Fruit fly (Drosophila melanogaster): Measurements from ENCODE around the gene Septin4.
A peak's percentile ranks its signal among the peaks of the same experiment; 100 is the strongest.

Gene Septin4

dm6 chrX:16670691-16671481 lies 24.1 kb downstream of the Septin4 start (continued):
- TF ChIP-seq btn (GFP tag; optimal IDR thresholded peaks at IDR 0.05): no peak
- TF ChIP-seq CG11093 (GFP tag; IDR thresholded peaks at IDR 0.05): no peak
- no peak for TF ChIP-seq sqz (GFP tag; optimal IDR thresholded peaks at IDR 0.05)
- no peak for TF ChIP-seq C15 (GFP tag; IDR thresholded peaks at IDR 0.05)
- TF ChIP-seq CG18011 (GFP tag; optimal IDR thresholded peaks at IDR 0.05): no peak
- TF ChIP-seq cato (GFP tag; optimal IDR thresholded peaks at IDR 0.05; ENCODE audit: borderline replicate concordance): no peak
- no peak for TF ChIP-seq bcd (GFP tag; optimal IDR thresholded peaks at IDR 0.05)
- TF ChIP-seq CG17612 (GFP tag; IDR thresholded peaks at IDR 0.05): no peak
- no peak for TF ChIP-seq CG15073 (GFP tag; optimal IDR thresholded peaks at IDR 0.05)
- TF ChIP-seq NfI (GFP tag; optimal IDR thresholded peaks at IDR 0.05): no peak
- no peak for TF ChIP-seq CG13894 (tag; optimal IDR thresholded peaks at IDR 0.05)
- peak; percentile 10 for TF ChIP-seq Hand (GFP tag; optimal IDR thresholded peaks at IDR 0.05)
- no peak for TF ChIP-seq CG8944 (GFP tag; optimal IDR thresholded peaks at IDR 0.05)
- TF ChIP-seq Awh (GFP tag; IDR thresholded peaks at IDR 0.05): no peak
- TF ChIP-seq nom (GFP tag; optimal IDR thresholded peaks at IDR 0.05): no peak
- peak; percentile 3 for TF ChIP-seq CG2712 (tag; optimal IDR thresholded peaks at IDR 0.05)
- TF ChIP-seq tna (GFP tag; IDR thresholded peaks at IDR 0.05; ENCODE audit: partially characterized antibody): no peak
- TF ChIP-seq CG17186 (GFP tag; optimal IDR thresholded peaks at IDR 0.05): no peak
- peak; percentile 48; the same call in 1 of the 3 replicates for TF ChIP-seq z (GFP tag; IDR thresholded peaks at IDR 0.05)
- TF ChIP-seq al (GFP tag; IDR thresholded peaks at IDR 0.05): no peak
- TF ChIP-seq CG3065 (GFP tag; optimal IDR thresholded peaks at IDR 0.05): no peak
- TF ChIP-seq CG12219 (GFP tag; optimal IDR thresholded peaks at IDR 0.05): peak; percentile 22
- TF ChIP-seq Dref (GFP tag; IDR thresholded peaks at IDR 0.05): no peak
- TF ChIP-seq CG30431 (GFP tag; optimal IDR thresholded peaks at IDR 0.05): no peak
- no peak for TF ChIP-seq kay (GFP tag; optimal IDR thresholded peaks at IDR 0.05)
- TF ChIP-seq pfk (GFP tag; optimal IDR thresholded peaks at IDR 0.05): no peak
- no peak for TF ChIP-seq CG10565 (GFP tag; optimal IDR thresholded peaks at IDR 0.05)
- TF ChIP-seq Aef1 (GFP tag; IDR thresholded peaks at IDR 0.05): no peak
- TF ChIP-seq CG11695 (GFP tag; IDR thresholded peaks at IDR 0.05): no peak
- TF ChIP-seq grn (GFP tag; optimal IDR thresholded peaks at IDR 0.05): no peak
- peak; percentile 4 for TF ChIP-seq sd (tag; optimal IDR thresholded peaks at IDR 0.05)
- TF ChIP-seq phol (tag; optimal IDR thresholded peaks at IDR 0.05): peak; percentile 1
- TF ChIP-seq Deaf1 (tag; optimal IDR thresholded peaks at IDR 0.05): no peak
- TF ChIP-seq hth (optimal IDR thresholded peaks at IDR 0.05): no peak
- TF ChIP-seq CG12104 (GFP tag; optimal IDR thresholded peaks at IDR 0.05): no peak
- no peak for TF ChIP-seq CG1529 (GFP tag; optimal IDR thresholded peaks at IDR 0.05)
- TF ChIP-seq gem (tag; optimal IDR thresholded peaks at IDR 0.05): peak; percentile 65
- TF ChIP-seq trem (tag; optimal IDR thresholded peaks at IDR 0.05): no peak
- TF ChIP-seq seq (GFP tag; IDR thresholded peaks at IDR 0.05): no peak
- TF ChIP-seq CG30020 (tag; optimal IDR thresholded peaks at IDR 0.05): no peak
- TF ChIP-seq lbe (GFP tag; optimal IDR thresholded peaks at IDR 0.05): no peak
- no peak for TF ChIP-seq jigr1 (GFP tag; IDR thresholded peaks at IDR 0.05)
- TF ChIP-seq CG12071 (GFP tag; optimal IDR thresholded peaks at IDR 0.05): no peak
- no peak for TF ChIP-seq bowl (GFP tag; IDR thresholded peaks at IDR 0.05)
- TF ChIP-seq CG15601 (tag; optimal IDR thresholded peaks at IDR 0.05): no peak
- no peak for TF ChIP-seq Hsf (GFP tag; optimal IDR thresholded peaks at IDR 0.05)
- no peak for TF ChIP-seq onecut (GFP tag; IDR thresholded peaks at IDR 0.05)
- TF ChIP-seq CG15011 (GFP tag; optimal IDR thresholded peaks at IDR 0.05): no peak
- TF ChIP-seq zf30C (GFP tag; optimal IDR thresholded peaks at IDR 0.05): no peak
- no peak for TF ChIP-seq CG8089 (GFP tag; optimal IDR thresholded peaks at IDR 0.05)
- TF ChIP-seq HHEX (GFP tag; optimal IDR thresholded peaks at IDR 0.05): no peak

Measured in whole organism, embryonic.